Fruit fly (Drosophila melanogaster) whole organism, embryonic: ENCODE results near the gene cold.
A peak's percentile ranks its signal among the peaks of the same experiment; 100 is the strongest.

Experiments used
- Adf1 ChIP-seq: fragments of 200-800 bp; sonication (Bioruptor generic); IDR thresholded peaks from 2 replicates; pipeline ENCODE4 v1.3.6; 2022; ENCODE audit warnings: missing biosample characterization, missing genetic modification characterization
- Blimp-1 ChIP-seq: fragments of 200-800 bp; sonication (Bioruptor generic); optimal IDR thresholded peaks from 3 replicates; lab custom pipeline; 2018; ENCODE audit warnings: missing biosample characterization, missing genetic modification characterization, mild to moderate bottlenecking, moderate library complexity, missing genetic modification reagents
- CG10147 ChIP-seq: fragments of 200-800 bp; sonication (Bioruptor generic); optimal IDR thresholded peaks from 2 replicates; lab custom pipeline; 2019; ENCODE audit warnings: missing biosample characterization, mild to moderate bottlenecking, missing genetic modification characterization, moderate library complexity
- CG1024 ChIP-seq: fragments of 200-800 bp; sonication (Bioruptor generic); IDR thresholded peaks from 2 replicates; pipeline ENCODE4 v1.3.6; 2022; ENCODE audit warnings: missing biosample characterization, missing genetic modification characterization
- CG10543 ChIP-seq: fragments of 200-800 bp; sonication (Bioruptor generic); optimal IDR thresholded peaks from 3 replicates; lab custom pipeline; 2017; ENCODE audit warnings: missing biosample characterization, mild to moderate bottlenecking, missing genetic modification characterization, moderate library complexity
- CG14441 ChIP-seq: fragments of 200-800 bp; sonication (Bioruptor generic); IDR thresholded peaks from 2 replicates; pipeline ENCODE4 v1.3.6; 2022; ENCODE audit warnings: missing biosample characterization, missing genetic modification characterization
- CG14667 ChIP-seq: fragments of 200-800 bp; sonication (Bioruptor generic); IDR thresholded peaks from 2 replicates; pipeline ENCODE4 v1.3.6; 2022; ENCODE audit warnings: missing biosample characterization, missing genetic modification characterization
- CG17361 ChIP-seq: fragments of 200-800 bp; sonication (Bioruptor generic); IDR thresholded peaks from 3 replicates; pipeline ENCODE4 v1.3.6; 2022; ENCODE audit warnings: missing biosample characterization, missing genetic modification characterization
- CG1832 ChIP-seq: fragments of 200-800 bp; sonication (Bioruptor generic); optimal IDR thresholded peaks from 2 replicates; lab custom pipeline; 2017; ENCODE audit warnings: missing biosample characterization, mild to moderate bottlenecking, missing genetic modification characterization, inconsistent platforms
- CG18476 ChIP-seq: fragments of 200-800 bp; sonication (Bioruptor generic); optimal IDR thresholded peaks from 2 replicates; lab custom pipeline; 2016; ENCODE audit warnings: missing biosample characterization, mild to moderate bottlenecking, missing genetic modification characterization
- CG18764 ChIP-seq: fragments of 200-800 bp; sonication (Bioruptor generic); optimal IDR thresholded peaks from 3 replicates; lab custom pipeline; 2016; ENCODE audit warnings: missing biosample characterization, missing genetic modification characterization
- CG2889 ChIP-seq: fragments of 200-800 bp; sonication (Bioruptor generic); IDR thresholded peaks from 3 replicates; pipeline ENCODE4 v1.3.6; 2022; ENCODE audit warnings: missing biosample characterization, missing genetic modification characterization
- CG33557 ChIP-seq: fragments of 200-800 bp; sonication (Bioruptor generic); optimal IDR thresholded peaks from 2 replicates; lab custom pipeline; 2019; ENCODE audit warnings: missing biosample characterization, mild to moderate bottlenecking, missing genetic modification characterization, moderate library complexity
- CG34376 ChIP-seq: fragments of 200-800 bp; sonication (Bioruptor generic); optimal IDR thresholded peaks from 2 replicates; lab custom pipeline; 2018; ENCODE audit warnings: missing biosample characterization, mild to moderate bottlenecking, missing genetic modification characterization
- CG4707 ChIP-seq: fragments of 200-800 bp; sonication (Bioruptor generic); optimal IDR thresholded peaks from 2 replicates; lab custom pipeline; 2018; ENCODE audit warnings: missing biosample characterization, mild to moderate bottlenecking, missing genetic modification characterization, moderate library complexity
- CG4820 ChIP-seq: fragments of 200-800 bp; sonication (Bioruptor generic); optimal IDR thresholded peaks from 3 replicates; lab custom pipeline; 2016; ENCODE audit warnings: missing biosample characterization, missing genetic modification characterization
- CG6689 ChIP-seq: fragments of 200-800 bp; sonication (Bioruptor generic); IDR thresholded peaks from 2 replicates; pipeline ENCODE4 v1.3.6; 2022; ENCODE audit warnings: missing biosample characterization, missing genetic modification characterization
- CG7928 ChIP-seq: fragments of 200-800 bp; sonication (Bioruptor generic); optimal IDR thresholded peaks from 2 replicates; lab custom pipeline; 2017; ENCODE audit warnings: missing biosample characterization, mild to moderate bottlenecking, missing genetic modification characterization
- CG9727 ChIP-seq: fragments of 200-800 bp; sonication (Bioruptor generic); optimal IDR thresholded peaks from 3 replicates; lab custom pipeline; 2017; ENCODE audit warnings: missing biosample characterization, mild to moderate bottlenecking, missing genetic modification characterization
- D ChIP-seq, 2 experiments: fragments of 200-800 bp in 1 of 2; fragments of >200 bp in 1 of 2; sonication (Bioruptor generic) in 1 of 2; optimal IDR thresholded peaks; 2 replicates in 1 of 2; 3 replicates in 1 of 2; lab custom pipeline; 2017; ENCODE audit warnings: mild to moderate bottlenecking in 1 of 2, missing biosample characterization in 1 of 2, missing genetic modification characterization in 1 of 2, missing genetic modification reagents in 1 of 2
- Dek ChIP-seq: fragments of 200-800 bp; sonication (Bioruptor generic); optimal IDR thresholded peaks from 3 replicates; lab custom pipeline; 2019; ENCODE audit warnings: missing biosample characterization, mild to moderate bottlenecking, missing genetic modification characterization, moderate library complexity
- Dfd ChIP-seq, 2 experiments: fragments of >200 bp; optimal IDR thresholded peaks; 2 replicates each; lab custom pipeline; 2017; ENCODE audit warnings: missing biosample characterization in 2 of 2, missing genetic modification characterization in 2 of 2
- Elba2 ChIP-seq: fragments of 200-800 bp; sonication (Bioruptor generic); optimal IDR thresholded peaks from 3 replicates; lab custom pipeline; 2016; ENCODE audit warnings: missing biosample characterization, missing genetic modification characterization
- Hand ChIP-seq: fragments of 200-800 bp; sonication (Bioruptor generic); optimal IDR thresholded peaks from 2 replicates; lab custom pipeline; 2017; ENCODE audit warnings: mild to moderate bottlenecking, missing biosample characterization, missing genetic modification reagents, missing genetic modification characterization
- Hr3 ChIP-seq: fragments of 200-800 bp; sonication (Bioruptor generic); optimal IDR thresholded peaks from 3 replicates; lab custom pipeline; 2016; ENCODE audit warnings: missing biosample characterization, missing genetic modification characterization
- Hsf ChIP-seq: fragments of 200-800 bp; sonication (Bioruptor generic); optimal IDR thresholded peaks from 3 replicates; lab custom pipeline; 2016; ENCODE audit warnings: missing biosample characterization, missing genetic modification characterization
- Kr ChIP-seq: fragments of 200-800 bp; sonication (Bioruptor generic); optimal IDR thresholded peaks from 2 replicates; lab custom pipeline; 2017; ENCODE audit warnings: missing biosample characterization, mild to moderate bottlenecking, missing genetic modification characterization
- Opbp ChIP-seq: fragments of 200-800 bp; sonication (Bioruptor generic); IDR thresholded peaks from 3 replicates; pipeline ENCODE4 v1.3.6; 2022; ENCODE audit warnings: missing biosample characterization, missing genetic modification characterization; ENCODE audit not compliant: partially characterized antibody
- Ptx1 ChIP-seq: fragments of 200-800 bp; sonication (Bioruptor generic); IDR thresholded peaks from 2 replicates; pipeline ENCODE4 v1.3.6; 2022; ENCODE audit warnings: missing biosample characterization, missing genetic modification characterization
- Sry-δ ChIP-seq: fragments of 200-800 bp; sonication (Bioruptor generic); optimal IDR thresholded peaks from 2 replicates; lab custom pipeline; 2016; ENCODE audit warnings: missing biosample characterization, missing genetic modification characterization
- ash1 ChIP-seq: fragments of 200-800 bp; sonication (Bioruptor generic); optimal IDR thresholded peaks from 2 replicates; lab custom pipeline; 2018; ENCODE audit warnings: missing biosample characterization, mild to moderate bottlenecking, missing genetic modification characterization
- cg ChIP-seq: fragments of 200-800 bp; sonication (Bioruptor generic); optimal IDR thresholded peaks from 3 replicates; lab custom pipeline; 2019; ENCODE audit warnings: missing biosample characterization, mild to moderate bottlenecking, missing genetic modification characterization, moderate library complexity
- chif ChIP-seq, 2 experiments: fragments of 200-800 bp; sonication (Bioruptor generic); optimal IDR thresholded peaks; 3 replicates each; lab custom pipeline; 2016; ENCODE audit warnings: missing biosample characterization in 2 of 2, missing genetic modification characterization in 2 of 2
- crc ChIP-seq: fragments of 200-800 bp; sonication (Bioruptor generic); optimal IDR thresholded peaks from 2 replicates; lab custom pipeline; 2016; ENCODE audit warnings: missing biosample characterization, missing genetic modification characterization
- crp ChIP-seq, 2 experiments: fragments of 200-800 bp; sonication (Bioruptor generic); optimal IDR thresholded peaks; 2 replicates in 1 of 2; 3 replicates in 1 of 2; lab custom pipeline; 2017; ENCODE audit warnings: missing biosample characterization in 2 of 2, missing genetic modification characterization in 2 of 2, mild to moderate bottlenecking in 1 of 2, moderate library complexity in 1 of 2
- exex ChIP-seq: fragments of 200-800 bp; sonication (Bioruptor generic); optimal IDR thresholded peaks from 4 replicates; lab custom pipeline; 2018; ENCODE audit warnings: missing biosample characterization, mild to moderate bottlenecking, missing genetic modification characterization, moderate library complexity
- gsb ChIP-seq: fragments of 200-800 bp; sonication (Bioruptor generic); IDR thresholded peaks from 2 replicates; pipeline ENCODE4 v1.3.6; 2022; ENCODE audit warnings: missing biosample characterization, missing genetic modification characterization
- gt ChIP-seq: fragments of 200-800 bp; sonication (Bioruptor generic); IDR thresholded peaks from 2 replicates; pipeline ENCODE4 v1.3.6; 2022; ENCODE audit warnings: missing biosample characterization, missing genetic modification characterization
- inv ChIP-seq: fragments of 200-800 bp; sonication (Bioruptor generic); IDR thresholded peaks from 2 replicates; pipeline ENCODE4 v1.3.6; 2022; ENCODE audit warnings: missing biosample characterization, missing genetic modification characterization; ENCODE audit not compliant: partially characterized antibody
- onecut ChIP-seq: fragments of 200-800 bp; sonication (Bioruptor generic); IDR thresholded peaks from 2 replicates; pipeline ENCODE4 v1.3.6; 2022; ENCODE audit warnings: missing biosample characterization, missing genetic modification characterization
- phol ChIP-seq: fragments of 200-800 bp; sonication (Bioruptor generic); optimal IDR thresholded peaks from 3 replicates; lab custom pipeline; 2018; ENCODE audit warnings: missing biosample characterization, mild to moderate bottlenecking, missing genetic modification characterization, moderate library complexity
- row ChIP-seq: fragments of 200-800 bp; sonication (Bioruptor generic); IDR thresholded peaks from 3 replicates; pipeline ENCODE4 v1.3.6; 2022; ENCODE audit warnings: missing biosample characterization, missing genetic modification characterization
- sisA ChIP-seq: fragments of 200-800 bp; sonication (Bioruptor generic); IDR thresholded peaks from 2 replicates; pipeline ENCODE4 v1.3.6; 2022; ENCODE audit warnings: missing biosample characterization, missing genetic modification characterization
- slou ChIP-seq: fragments of 200-800 bp; sonication (Bioruptor generic); optimal IDR thresholded peaks from 3 replicates; lab custom pipeline; 2016; ENCODE audit warnings: missing biosample characterization, missing genetic modification characterization
- stwl ChIP-seq: fragments of 200-800 bp; sonication (Bioruptor generic); optimal IDR thresholded peaks from 3 replicates; lab custom pipeline; 2018; ENCODE audit warnings: missing biosample characterization, mild to moderate bottlenecking, missing genetic modification characterization, moderate library complexity
- ttk ChIP-seq: fragments of 200-800 bp; sonication (Bioruptor generic); IDR thresholded peaks from 2 replicates; pipeline ENCODE4 v2.1.2; 2022; ENCODE audit warnings: missing biosample characterization, missing genetic modification characterization
- tup ChIP-seq: fragments of 200-800 bp; sonication (Bioruptor generic); optimal IDR thresholded peaks from 2 replicates; lab custom pipeline; 2016; ENCODE audit warnings: missing biosample characterization, mild to moderate bottlenecking, missing genetic modification characterization, moderate library complexity
- twi ChIP-seq: fragments of 200-800 bp; optimal IDR thresholded peaks from 2 replicates; lab custom pipeline; 2019; ENCODE audit warnings: missing biosample characterization, mild to moderate bottlenecking, missing genetic modification characterization, moderate library complexity
- yki ChIP-seq: fragments of >200 bp; optimal IDR thresholded peaks from 3 replicates; lab custom pipeline; 2018
- z ChIP-seq: fragments of 200-800 bp; sonication (Bioruptor generic); IDR thresholded peaks from 3 replicates; pipeline ENCODE4 v1.3.6; 2022; ENCODE audit warnings: missing biosample characterization, missing genetic modification characterization

The cold gene

dm6 chr2L:574226-574625 is at the start of gene cold, which contains the start of gene Ipk2 (continued):
- TF ChIP-seq CG17361 (GFP tag; lab: Robert Waterston, UW) (peak; percentile 87), Hr3 (peak; percentile 83), Hand (GFP tag; lab: Kevin White, UChicago) (peak; percentile 48), Ptx1 (GFP tag; lab: Robert Waterston, UW) (peak; percentile 86), crp (GFP tag; optimal IDR thresholded peaks at IDR 0.05; lab: Kevin White, UChicago) (peak in 1 of 2 experiments; percentile 54), yki (no peak), Elba2 (GFP tag; lab: Kevin White, UChicago) (peak; percentile 35), CG6689 (GFP tag; lab: Robert Waterston, UW) (peak; percentile 74), Blimp-1 (no peak), CG4707 (GFP tag; lab: Kevin White, UChicago) (peak; percentile 11), CG1024 (GFP tag; lab: Robert Waterston, UW) (peak; percentile 63; the same call in 1 of the 2 replicates), Kr (no peak), CG1832 (GFP tag; lab: Kevin White, UChicago) (no peak), Opbp (peak; percentile 37; the same call in 1 of the 3 replicates), stwl (tag; lab: Kevin White, UChicago) (peak; percentile 66), crc (GFP tag; lab: Kevin White, UChicago) (no peak), Dfd (GFP tag; optimal IDR thresholded peaks at IDR 0.05; lab: Kevin White, UChicago) (no peak), CG10543 (GFP tag; lab: Kevin White, UChicago) (peak; percentile 86), CG10147 (GFP tag; lab: Kevin White, UChicago) (peak; percentile 74), z (GFP tag; lab: Robert Waterston, UW) (no peak), CG18764 (peak; percentile 76), CG14441 (GFP tag; lab: Robert Waterston, UW) (peak; percentile 73), chif (GFP tag; optimal IDR thresholded peaks at IDR 0.05; lab: Kevin White, UChicago) (peak; percentile 55 to 68), CG4820 (GFP tag; lab: Kevin White, UChicago) (peak; percentile 81), row (GFP tag; lab: Robert Waterston, UW) (peak; percentile 95), exex (tag; lab: Kevin White, UChicago) (peak; percentile 83), ash1 (no peak), CG9727 (peak; percentile 81), cg (no peak), CG7928 (GFP tag; lab: Kevin White, UChicago) (peak; percentile 59), Dek (tag; lab: Kevin White, UChicago) (peak; percentile 58), CG33557 (GFP tag; lab: Kevin White, UChicago) (peak; percentile 68), tup (peak; percentile 88), D (optimal IDR thresholded peaks at IDR 0.05; lab: Kevin White, UChicago) (no peak), D (GFP tag; optimal IDR thresholded peaks at IDR 0.05; lab: Kevin White, UChicago) (peak; percentile 50), Adf1 (peak; percentile 45; the same call in 1 of the 2 replicates), Hsf (GFP tag; lab: Kevin White, UChicago) (peak; percentile 87), CG34376 (peak; percentile 84), twi (tag; lab: Kevin White, UChicago) (peak; percentile 67), CG18476 (GFP tag; lab: Kevin White, UChicago) (peak; percentile 85), ttk (peak; percentile 51; the same call in 1 of the 2 replicates), gt (GFP tag; lab: Robert Waterston, UW) (no peak), phol (tag; lab: Kevin White, UChicago) (peak; percentile 88), slou (peak; percentile 78), onecut (GFP tag; lab: Robert Waterston, UW) (peak; percentile 49), CG2889 (GFP tag; lab: Robert Waterston, UW) (no peak), CG14667 (peak; percentile 58), Sry-δ (GFP tag; lab: Kevin White, UChicago) (peak; percentile 52), inv (GFP tag; lab: Robert Waterston, UW) (no peak), gsb (GFP tag; lab: Robert Waterston, UW) (0 out of 2 replicates have a peak, but pooled peaks have one; percentile 5), sisA (GFP tag; lab: Robert Waterston, UW) (peak; percentile 70)
